Worm (Caenorhabditis elegans) whole organism, young adult: ENCODE results near the gene rfs-1.

ENCODE experiments used
- B0019.2 ChIP-seq: fragments of 200-800 bp; sonication (Bioruptor generic); conservative IDR thresholded peaks from 2 replicates; pipeline ENCODE4 v1.3.6; 2022; ENCODE audit warnings: missing genetic modification reagents, missing genetic modification characterization, missing compliant biosample characterization
- F33H1.4 ChIP-seq: fragments of 200-800 bp; sonication (Bioruptor generic); IDR thresholded peaks from 2 replicates; pipeline ENCODE4 v1.3.6; 2022; ENCODE audit warnings: missing genetic modification reagents, missing genetic modification characterization, missing compliant biosample characterization
- F37B4.10 ChIP-seq: fragments of 200-800 bp; sonication (Bioruptor generic); IDR thresholded peaks from 2 replicates; pipeline ENCODE4 v1.3.6; 2022; ENCODE audit warnings: missing genetic modification characterization, missing compliant biosample characterization
- F52B5.7 ChIP-seq: sonication (generic microtip); optimal IDR thresholded peaks from 2 replicates; lab custom pipeline; 2016; ENCODE audit warnings: mild to moderate bottlenecking, missing genetic modification characterization, missing compliant biosample characterization
- K11D2.4 ChIP-seq: fragments of 200-800 bp; sonication (Bioruptor generic); IDR thresholded peaks from 2 replicates; pipeline ENCODE4 v1.3.6; 2022; ENCODE audit warnings: missing genetic modification reagents, missing genetic modification characterization, missing compliant biosample characterization
- T26A5.8 ChIP-seq: sonication (generic microtip); optimal IDR thresholded peaks from 2 replicates; lab custom pipeline; 2016; ENCODE audit warnings: missing genetic modification characterization, missing compliant biosample characterization
- Y95B8A.8 ChIP-seq: fragments of 200-800 bp; sonication (Bioruptor generic); IDR thresholded peaks from 2 replicates; pipeline ENCODE4 v1.3.6; 2022; ENCODE audit warnings: missing genetic modification reagents, missing genetic modification characterization, missing compliant biosample characterization
- akir-1 ChIP-seq: fragments of 200-800 bp; sonication (Bioruptor generic); optimal IDR thresholded peaks from 2 replicates; lab custom pipeline; 2018; ENCODE audit warnings: mild to moderate bottlenecking, missing genetic modification characterization, moderate library complexity, missing compliant biosample characterization
- ama-1 ChIP-seq, 3 experiments: fragments of 150-350 bp in 1 of 3; sonication (generic microtip) in 2 of 3; optimal IDR thresholded peaks; 2 replicates each; lab custom pipeline; 2014 to 2018; ENCODE audit warnings: missing biosample characterization in 2 of 3, missing genetic modification characterization in 2 of 3, missing genetic modification reagents in 2 of 3
- atf-7 ChIP-seq: sonication (generic microtip); optimal IDR thresholded peaks from 2 replicates; lab custom pipeline; 2017; ENCODE audit warnings: mild to moderate bottlenecking, missing genetic modification characterization, missing compliant biosample characterization
- attf-5 ChIP-seq: fragments of 200-800 bp; sonication (Bioruptor generic); optimal IDR thresholded peaks from 2 replicates; lab custom pipeline; 2018; ENCODE audit warnings: mild to moderate bottlenecking, missing genetic modification characterization, missing compliant biosample characterization
- attf-6 ChIP-seq: fragments of 200-800 bp; sonication (Bioruptor generic); IDR thresholded peaks from 2 replicates; pipeline ENCODE4 v1.3.6; 2022; ENCODE audit warnings: missing genetic modification reagents, missing genetic modification characterization, missing compliant biosample characterization
- bed-2 ChIP-seq: fragments of 200-800 bp; sonication (Bioruptor generic); IDR thresholded peaks from 2 replicates; pipeline ENCODE4 v1.3.6; 2022; ENCODE audit warnings: missing genetic modification reagents, missing genetic modification characterization, missing compliant biosample characterization
- dox-1 ChIP-seq: fragments of 200-800 bp; sonication (Bioruptor generic); IDR thresholded peaks from 2 replicates; pipeline ENCODE4 v1.3.6; 2022; ENCODE audit warnings: missing genetic modification reagents, missing genetic modification characterization, missing compliant biosample characterization
- dpff-1 ChIP-seq: sonication (generic microtip); optimal IDR thresholded peaks from 2 replicates; lab custom pipeline; 2017; ENCODE audit warnings: mild to moderate bottlenecking, missing genetic modification characterization, missing compliant biosample characterization
- egl-44 ChIP-seq: fragments of 200-800 bp; sonication (Bioruptor generic); IDR thresholded peaks from 2 replicates; pipeline ENCODE4 v1.3.6; 2022; ENCODE audit warnings: missing genetic modification reagents, missing genetic modification characterization, missing compliant biosample characterization
- egrh-3 ChIP-seq: fragments of 200-800 bp; sonication (Bioruptor generic); IDR thresholded peaks from 2 replicates; pipeline ENCODE4 v1.3.6; 2022; ENCODE audit warnings: missing genetic modification reagents, missing genetic modification characterization, missing compliant biosample characterization
- him-1 ChIP-seq: sonication (generic microtip); optimal IDR thresholded peaks from 2 replicates; lab custom pipeline; 2016; ENCODE audit warnings: missing genotype, missing genetic modification reagents, missing genetic modification characterization, missing compliant biosample characterization
- hlh-26 ChIP-seq: fragments of 200-800 bp; sonication (Bioruptor generic); conservative IDR thresholded peaks from 2 replicates; pipeline ENCODE4 v1.3.6; 2022; ENCODE audit warnings: missing genetic modification reagents, missing genetic modification characterization, missing compliant biosample characterization
- hmg-1.2 ChIP-seq: fragments of 200-800 bp; sonication (Bioruptor generic); IDR thresholded peaks from 2 replicates; pipeline ENCODE4 v1.3.6; 2022; ENCODE audit warnings: missing genetic modification reagents, missing genetic modification characterization, missing compliant biosample characterization
- hrde-1 ChIP-seq: sonication (generic microtip); optimal IDR thresholded peaks from 2 replicates; lab custom pipeline; 2016; ENCODE audit warnings: missing genetic modification characterization, mild to moderate bottlenecking, missing compliant biosample characterization, moderate library complexity, missing genotype, missing genetic modification reagents, borderline replicate concordance
- let-526 ChIP-seq: fragments of 200-800 bp; sonication (Bioruptor generic); IDR thresholded peaks from 2 replicates; pipeline ENCODE4 v1.3.6; 2022; ENCODE audit warnings: missing genetic modification reagents, missing genetic modification characterization, missing compliant biosample characterization
- let-607 ChIP-seq, 2 experiments: fragments of 200-800 bp in 1 of 2; sonication (Bioruptor generic) in 1 of 2; sonication (generic microtip) in 1 of 2; optimal IDR thresholded peaks; 2 replicates each; lab custom pipeline; 2016 to 2018; ENCODE audit warnings: mild to moderate bottlenecking in 2 of 2, missing compliant biosample characterization in 2 of 2, missing genetic modification characterization in 2 of 2, moderate library complexity in 2 of 2, missing genotype in 1 of 2
- lin-26 ChIP-seq: fragments of 200-800 bp; sonication (Bioruptor generic); IDR thresholded peaks from 2 replicates; pipeline ENCODE4 v1.3.6; 2022; ENCODE audit warnings: missing genetic modification reagents, missing genetic modification characterization, missing compliant biosample characterization
- lin-54 ChIP-seq: fragments of 200-800 bp; sonication (Bioruptor generic); optimal IDR thresholded peaks from 2 replicates; lab custom pipeline; 2018; ENCODE audit warnings: mild to moderate bottlenecking, missing genetic modification characterization, missing compliant biosample characterization
- lir-1 ChIP-seq: fragments of 200-800 bp; sonication (Bioruptor generic); conservative IDR thresholded peaks from 2 replicates; pipeline ENCODE4 v1.3.6; 2022; ENCODE audit warnings: missing genetic modification reagents, missing genetic modification characterization, missing compliant biosample characterization
- lsl-1 ChIP-seq: fragments of 200-800 bp; sonication (Bioruptor generic); optimal IDR thresholded peaks from 2 replicates; lab custom pipeline; 2018; ENCODE audit warnings: mild to moderate bottlenecking, missing genetic modification characterization, moderate library complexity, missing compliant biosample characterization
- lsy-27 ChIP-seq: sonication (generic microtip); optimal IDR thresholded peaks from 2 replicates; lab custom pipeline; 2017; ENCODE audit warnings: missing genetic modification characterization, mild to moderate bottlenecking, missing compliant biosample characterization, antibody characterized with exemption, missing genotype, borderline replicate concordance; ENCODE audit not compliant: insufficient read depth
- madf-6 ChIP-seq: fragments of 200-800 bp; sonication (Bioruptor generic); IDR thresholded peaks from 2 replicates; pipeline ENCODE4 v1.3.6; 2022; ENCODE audit warnings: missing genetic modification reagents, missing genetic modification characterization, missing compliant biosample characterization
- mxl-1 ChIP-seq: sonication (generic microtip); optimal IDR thresholded peaks from 2 replicates; lab custom pipeline; 2016; ENCODE audit warnings: missing genetic modification characterization, missing compliant biosample characterization
- nfya-2 ChIP-seq: fragments of 200-800 bp; sonication (Bioruptor generic); IDR thresholded peaks from 2 replicates; pipeline ENCODE4 v1.3.6; 2022; ENCODE audit warnings: missing genetic modification reagents, missing genetic modification characterization, missing compliant biosample characterization
- nhr-27 ChIP-seq: fragments of 200-800 bp; sonication (Bioruptor generic); optimal IDR thresholded peaks from 2 replicates; lab custom pipeline; 2018; ENCODE audit warnings: mild to moderate bottlenecking, missing genetic modification characterization, moderate library complexity, missing compliant biosample characterization
- pbrm-1 ChIP-seq: fragments of 200-800 bp; sonication (Bioruptor generic); IDR thresholded peaks from 2 replicates; pipeline ENCODE4 v1.3.6; 2022; ENCODE audit warnings: missing genetic modification reagents, missing genetic modification characterization, missing compliant biosample characterization
- pha-4 ChIP-seq: fragments of 150-350 bp; sonication (generic microtip); optimal IDR thresholded peaks from 2 replicates; lab custom pipeline; 2014; ENCODE audit warnings: missing biosample characterization, missing genetic modification reagents, missing genetic modification characterization
- rcor-1 ChIP-seq: fragments of 200-800 bp; sonication (Bioruptor generic); IDR thresholded peaks from 2 replicates; pipeline ENCODE4 v1.3.6; 2022; ENCODE audit warnings: missing genetic modification reagents, missing genetic modification characterization, missing compliant biosample characterization
- snpc-3.4 ChIP-seq: sonication (generic microtip); optimal IDR thresholded peaks from 2 replicates; lab custom pipeline; 2017; ENCODE audit warnings: missing genetic modification characterization, mild to moderate bottlenecking, missing compliant biosample characterization, antibody characterized with exemption, moderate library complexity, missing genotype, missing genetic modification reagents
- sptf-2 ChIP-seq: fragments of 200-800 bp; sonication (Bioruptor generic); optimal IDR thresholded peaks from 2 replicates; lab custom pipeline; 2018; ENCODE audit warnings: mild to moderate bottlenecking, missing genetic modification characterization, missing compliant biosample characterization
- tlf-1 ChIP-seq: fragments of 200-800 bp; sonication (Bioruptor generic); optimal IDR thresholded peaks from 2 replicates; lab custom pipeline; 2018; ENCODE audit warnings: mild to moderate bottlenecking, missing genetic modification characterization, missing compliant biosample characterization
- unc-130 ChIP-seq: sonication (generic microtip); optimal IDR thresholded peaks from 2 replicates; lab custom pipeline; 2016; ENCODE audit warnings: missing genetic modification reagents, missing genetic modification characterization, missing compliant biosample characterization
- unc-62 ChIP-seq: fragments of 150-350 bp; optimal IDR thresholded peaks from 2 replicates; lab custom pipeline; 2014; ENCODE audit warnings: missing biosample characterization, missing genetic modification reagents, missing genetic modification characterization
- xnd-1 ChIP-seq: sonication (generic microtip); optimal IDR thresholded peaks from 2 replicates; lab custom pipeline; 2016; ENCODE audit warnings: missing genotype, missing genetic modification reagents, missing genetic modification characterization, missing compliant biosample characterization
- zim-3 ChIP-seq: sonication (generic microtip); optimal IDR thresholded peaks from 2 replicates; lab custom pipeline; 2017; ENCODE audit warnings: mild to moderate bottlenecking, missing genetic modification characterization, moderate library complexity, missing compliant biosample characterization
- ztf-25 ChIP-seq: fragments of 200-800 bp; sonication (Bioruptor generic); IDR thresholded peaks from 2 replicates; pipeline ENCODE4 v1.3.6; 2022; ENCODE audit warnings: missing genetic modification reagents, missing genetic modification characterization, missing compliant biosample characterization
- ztf-26 ChIP-seq: sonication (generic microtip); optimal IDR thresholded peaks from 2 replicates; lab custom pipeline; 2017; ENCODE audit warnings: missing genetic modification characterization, missing compliant biosample characterization
- ztf-3 ChIP-seq: fragments of 200-800 bp; sonication (Bioruptor generic); optimal IDR thresholded peaks from 2 replicates; lab custom pipeline; 2018; ENCODE audit warnings: mild to moderate bottlenecking, missing genetic modification characterization, missing compliant biosample characterization
- ztf-6 ChIP-seq: fragments of 200-800 bp; sonication (Bioruptor generic); IDR thresholded peaks from 2 replicates; pipeline ENCODE4 v1.3.6; 2022; ENCODE audit warnings: missing genetic modification reagents, missing genetic modification characterization, missing compliant biosample characterization

rfs-1 gene

DNA sequence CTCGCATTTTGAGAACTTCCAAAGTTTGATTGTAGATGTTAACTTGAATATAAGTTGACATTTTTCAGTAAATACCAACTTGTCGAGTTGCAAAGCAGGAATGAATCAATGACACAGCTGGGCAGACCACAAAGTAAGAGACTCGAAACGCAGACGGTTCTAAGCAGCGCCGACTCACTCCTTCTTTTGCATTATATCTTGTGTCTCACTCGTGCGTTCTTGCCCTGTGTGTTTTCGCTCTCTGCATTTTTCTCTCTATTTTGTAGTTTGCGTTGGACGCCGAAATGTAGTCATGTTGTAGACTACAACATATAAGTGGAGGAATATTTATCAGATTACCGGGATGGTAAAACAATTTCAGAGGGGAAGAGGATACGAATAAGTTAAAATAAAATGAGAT, 16.5 kb downstream of the rfs-1 start, which contains the start of gene C02F5.12 (continued):
- TF ChIP-seq sptf-2 (GFP tag; lab: Kevin White, UChicago) (no peak), egl-44 (GFP tag; lab: Robert Waterston, UW) (no peak), egrh-3 (GFP tag; lab: Robert Waterston, UW) (no peak), snpc-3.4 (tag; lab: Kevin White, UChicago) (peak; percentile 33), F33H1.4 (no peak), let-607 (tag; optimal IDR thresholded peaks at IDR 0.05; lab: Kevin White, UChicago) (no peak), ama-1 (optimal IDR thresholded peaks at IDR 0.05; lab: Kevin White, UChicago) (no peak), ama-1 (GFP tag; optimal IDR thresholded peaks at IDR 0.05; lab: Kevin White, UChicago) (no peak), F37B4.10 (GFP tag; lab: Robert Waterston, UW) (no peak), ztf-6 (no peak), dpff-1 (no peak), ztf-26 (tag; lab: Kevin White, UChicago) (no peak), xnd-1 (tag; lab: Kevin White, UChicago) (no peak), lin-54 (GFP tag; lab: Kevin White, UChicago) (peak; percentile 61), K11D2.4 (GFP tag; lab: Robert Waterston, UW) (no peak), hrde-1 (tag; lab: Kevin White, UChicago) (no peak), zim-3 (tag; lab: Kevin White, UChicago) (no peak), lsl-1 (no peak), F52B5.7 (no peak), pha-4 (tag; lab: Kevin White, UChicago) (no peak), lin-26 (GFP tag; lab: Robert Waterston, UW) (no peak), nfya-2 (GFP tag; lab: Robert Waterston, UW) (0 out of 2 replicates have a peak, but pooled peaks have one; percentile 69), akir-1 (no peak), lir-1 (no peak), atf-7 (tag; lab: Kevin White, UChicago) (no peak), unc-62 (no peak), Y95B8A.8 (no peak), him-1 (no peak), B0019.2 (no peak), mxl-1 (no peak)

ce11 chrIII:8244052-8244451, 17.8 kb downstream of the rfs-1 start, which contains the start of the genes pbs-6 and cids-1:
TSS of gene pbs-6 (minus strand) at chrIII:8244092.
TSS of gene cids-1 (plus strand) at chrIII:8244445.
- TF ChIP-seq attf-6 (GFP tag; lab: Robert Waterston, UW) (no peak), nhr-27 (no peak), pbrm-1 (GFP tag; lab: Robert Waterston, UW) (no peak), hmg-1.2 (GFP tag; lab: Robert Waterston, UW) (peak; percentile 13; the same call in 1 of the 2 replicates)

ce11 chrIII:8245591-8245990, 19.3 kb downstream of the rfs-1 start, which contains the start of gene C02F5.3:
TSS of gene C02F5.3 (plus strand) at chrIII:8245891.
- TF ChIP-seq madf-6 (GFP tag; lab: Robert Waterston, UW) = no peak
- TF ChIP-seq ztf-25 (GFP tag; lab: Robert Waterston, UW) = no peak
- no peak for TF ChIP-seq let-526 (GFP tag; lab: Robert Waterston, UW)
- no peak for TF ChIP-seq dox-1 (GFP tag; lab: Robert Waterston, UW)
- no peak for TF ChIP-seq rcor-1 (GFP tag; lab: Robert Waterston, UW)
- TF ChIP-seq bed-2 (GFP tag; lab: Robert Waterston, UW) = no peak
- TF ChIP-seq tlf-1 (GFP tag; lab: Kevin White, UChicago) = no peak
- no peak for TF ChIP-seq attf-5 (GFP tag; lab: Kevin White, UChicago)
- TF ChIP-seq T26A5.8 (tag; lab: Kevin White, UChicago) = no peak
- TF ChIP-seq unc-130 (GFP tag; lab: Kevin White, UChicago) = no peak
- TF ChIP-seq ztf-3 (GFP tag; lab: Kevin White, UChicago) = no peak
- TF ChIP-seq let-607 (tag; optimal IDR thresholded peaks at IDR 0.05; lab: Kevin White, UChicago) = no peak
- no peak for TF ChIP-seq hlh-26 (GFP tag; lab: Robert Waterston, UW)
- no peak for TF ChIP-seq lsy-27
